Fruit fly (Drosophila melanogaster) whole organism, adult: ENCODE data around the gene Tpi.

Experiments used
- CG11617 ChIP-seq: fragments of 200-800 bp; sonication (Bioruptor generic); optimal IDR thresholded peaks from 2 replicates; lab custom pipeline; 2017; ENCODE audit warnings: mild to moderate bottlenecking, missing biosample characterization, missing genetic modification reagents, missing genetic modification characterization
- CG12768 ChIP-seq: fragments of 200-800 bp; sonication (Bioruptor generic); optimal IDR thresholded peaks from 2 replicates; lab custom pipeline; 2017; ENCODE audit warnings: missing biosample characterization, missing genetic modification characterization, mild to moderate bottlenecking, moderate library complexity, missing genetic modification reagents
- CG14711 ChIP-seq: fragments of 200-800 bp; sonication (Bioruptor generic); optimal IDR thresholded peaks from 2 replicates; lab custom pipeline; 2018; ENCODE audit warnings: missing biosample characterization, mild to moderate bottlenecking, missing genetic modification characterization, moderate library complexity
- CG1620 ChIP-seq: fragments of 200-800 bp; sonication (Bioruptor generic); optimal IDR thresholded peaks from 2 replicates; lab custom pipeline; 2016; ENCODE audit warnings: missing biosample characterization, missing genetic modification characterization
- CG33017 ChIP-seq: fragments of 200-800 bp; sonication (Bioruptor generic); optimal IDR thresholded peaks from 2 replicates; lab custom pipeline; 2018; ENCODE audit warnings: missing biosample characterization, mild to moderate bottlenecking, missing genetic modification characterization, moderate library complexity
- CG5204 ChIP-seq: fragments of 200-800 bp; sonication (Bioruptor generic); optimal IDR thresholded peaks from 2 replicates; lab custom pipeline; 2016; ENCODE audit warnings: missing biosample characterization, missing genetic modification characterization
- CG7045 ChIP-seq: fragments of 200-800 bp; sonication (Bioruptor generic); optimal IDR thresholded peaks from 2 replicates; lab custom pipeline; 2017; ENCODE audit warnings: missing biosample characterization, mild to moderate bottlenecking, missing genetic modification characterization
- CG7101 ChIP-seq: fragments of 200-800 bp; sonication (Bioruptor generic); optimal IDR thresholded peaks from 2 replicates; lab custom pipeline; 2018; ENCODE audit warnings: missing biosample characterization, mild to moderate bottlenecking, missing genetic modification characterization, moderate library complexity
- Clk ChIP-seq: fragments of 200-800 bp; sonication (Bioruptor generic); optimal IDR thresholded peaks from 2 replicates; lab custom pipeline; 2017; ENCODE audit warnings: missing biosample characterization, missing genetic modification characterization
- Crg-1 ChIP-seq: fragments of 200-800 bp; sonication (Bioruptor generic); optimal IDR thresholded peaks from 2 replicates; lab custom pipeline; 2016; ENCODE audit warnings: missing biosample characterization, missing genetic modification characterization
- Hr96 ChIP-seq: fragments of 200-800 bp; sonication (Bioruptor generic); optimal IDR thresholded peaks from 2 replicates; lab custom pipeline; 2016; ENCODE audit warnings: missing biosample characterization, missing genetic modification characterization
- Mnt ChIP-seq: fragments of 200-800 bp; sonication (Bioruptor generic); optimal IDR thresholded peaks from 2 replicates; lab custom pipeline; 2016; ENCODE audit warnings: missing biosample characterization, mild to moderate bottlenecking, missing genetic modification characterization
- bab1 ChIP-seq: fragments of 200-800 bp; sonication (Bioruptor generic); optimal IDR thresholded peaks from 3 replicates; lab custom pipeline; 2019; ENCODE audit warnings: missing biosample characterization, mild to moderate bottlenecking, missing genetic modification characterization, moderate library complexity
- cic ChIP-seq: fragments of 200-800 bp; sonication (Bioruptor generic); optimal IDR thresholded peaks from 2 replicates; lab custom pipeline; 2017; ENCODE audit warnings: missing biosample characterization, mild to moderate bottlenecking, missing genetic modification characterization, moderate library complexity
- cnc ChIP-seq, 2 experiments: fragments of >200 bp; optimal IDR thresholded peaks; 2 replicates each; lab custom pipeline; 2017
- kay ChIP-seq: fragments of 200-800 bp; sonication (Bioruptor generic); peaks from one replicate; lab custom pipeline; 2016; ENCODE audit warnings: missing biosample characterization, missing genetic modification characterization, borderline replicate concordance
- ovo ChIP-seq: fragments of 200-800 bp; sonication (Bioruptor generic); optimal IDR thresholded peaks from 2 replicates; lab custom pipeline; 2016; ENCODE audit warnings: missing biosample characterization, missing genetic modification characterization
- pad ChIP-seq: fragments of 200-800 bp; sonication (Bioruptor generic); optimal IDR thresholded peaks from 3 replicates; lab custom pipeline; 2017; ENCODE audit warnings: missing biosample characterization, missing genetic modification characterization, mild to moderate bottlenecking, moderate library complexity, missing genetic modification reagents
- tj ChIP-seq: fragments of 200-800 bp; sonication (Bioruptor generic); optimal IDR thresholded peaks from 3 replicates; lab custom pipeline; 2017; ENCODE audit warnings: missing biosample characterization, mild to moderate bottlenecking, missing genetic modification characterization, moderate library complexity
- toe ChIP-seq: fragments of 200-800 bp; sonication (Bioruptor generic); optimal IDR thresholded peaks from 2 replicates; lab custom pipeline; 2016; ENCODE audit warnings: missing biosample characterization, missing genetic modification characterization

Gene Tpi

DNA sequence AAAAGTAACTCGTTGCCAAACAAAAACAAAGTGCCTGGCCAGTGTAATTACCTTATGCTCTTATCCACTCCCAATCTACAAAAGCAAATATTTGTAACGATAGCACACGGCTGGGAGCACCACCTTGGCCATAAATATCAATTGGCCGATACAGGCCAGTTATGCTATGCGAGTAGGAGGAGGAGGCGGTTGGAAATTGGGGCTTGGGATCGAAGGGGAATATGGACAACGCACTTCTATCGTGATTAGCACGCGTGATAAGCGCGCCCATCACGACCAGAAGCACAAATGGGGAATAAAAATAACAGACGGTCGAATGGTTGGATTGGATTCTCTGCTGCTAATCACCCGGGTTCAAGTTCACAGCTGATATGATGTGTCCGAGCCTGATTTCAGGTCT lies 27.8 kb downstream of the Tpi start:
- no peak for TF ChIP-seq CG7101
- TF ChIP-seq kay (GFP tag; lab: Kevin White, UChicago) = no peak
- TF ChIP-seq cic (GFP tag; lab: Kevin White, UChicago) = peak; percentile 21

DNA sequence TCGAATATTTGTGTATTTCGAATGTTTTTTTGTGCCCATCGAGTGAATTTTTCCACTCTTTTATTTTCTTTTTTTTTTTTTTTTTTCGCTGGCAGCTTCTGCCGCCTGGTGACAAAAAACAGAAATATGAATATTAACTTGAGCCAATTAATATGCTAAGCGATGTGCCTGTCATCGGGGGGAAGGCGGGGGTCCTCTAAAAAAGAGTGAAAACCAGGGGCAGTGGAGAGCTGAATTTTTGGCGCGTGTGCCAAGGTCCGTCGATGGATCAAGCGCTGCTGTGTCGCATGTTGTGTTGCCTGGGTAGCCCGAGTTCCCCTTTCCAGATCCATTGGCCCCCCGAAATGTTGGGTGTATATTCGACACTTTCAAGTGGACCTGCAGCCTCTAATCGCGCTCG lies 28.6 kb downstream of the Tpi start:
- TF ChIP-seq CG33017 (tag; lab: Kevin White, UChicago) = no peak

DNA sequence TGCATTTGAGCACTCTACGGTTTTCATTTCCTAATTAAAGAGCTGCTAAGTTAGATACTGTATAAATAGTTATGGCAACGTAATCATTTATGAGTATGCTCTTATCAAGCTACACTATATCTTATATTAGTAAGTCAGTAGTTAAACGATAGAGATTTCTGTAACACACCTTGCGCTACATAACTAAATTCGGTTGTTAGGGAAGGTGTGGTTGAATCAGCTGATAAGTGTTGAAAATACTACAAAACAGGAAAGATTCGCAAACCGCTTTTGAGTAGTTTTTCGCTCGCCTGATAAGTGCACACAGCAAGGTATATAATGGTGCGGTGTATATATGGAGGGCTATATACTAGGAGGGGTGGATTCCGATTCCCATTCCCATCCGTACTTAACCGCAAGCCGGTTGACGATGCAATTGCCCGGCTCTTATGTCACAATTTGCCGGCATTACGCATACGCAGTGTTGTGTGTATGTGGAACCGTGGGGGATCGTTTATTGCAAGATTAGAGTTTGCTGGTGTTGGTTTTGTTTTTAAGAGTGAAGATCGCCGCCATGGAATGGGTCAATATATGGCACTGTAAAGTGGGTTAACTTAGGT lies 29.4 kb downstream of the Tpi start:
- peak; percentile 95 for TF ChIP-seq cic (GFP tag; lab: Kevin White, UChicago)
- TF ChIP-seq CG11617 (GFP tag; lab: Kevin White, UChicago) = peak; percentile 37
- TF ChIP-seq CG33017 (tag; lab: Kevin White, UChicago) = peak; percentile 24
- no peak for TF ChIP-seq CG7101
- TF ChIP-seq CG5204 (GFP tag; lab: Kevin White, UChicago) = no peak
- TF ChIP-seq bab1 (GFP tag; lab: Kevin White, UChicago) = no peak
- no peak for TF ChIP-seq CG14711
- peak; percentile 13 for TF ChIP-seq CG7045 (GFP tag; lab: Kevin White, UChicago)
- no peak for TF ChIP-seq CG1620 (GFP tag; lab: Kevin White, UChicago)
- peak; percentile 44 for TF ChIP-seq CG12768 (GFP tag; lab: Kevin White, UChicago)
- TF ChIP-seq cnc (optimal IDR thresholded peaks at IDR 0.05; lab: Kevin White, UChicago) = no peak
- TF ChIP-seq Clk (GFP tag; lab: Kevin White, UChicago) = no peak
- peak; percentile 64 for TF ChIP-seq tj (GFP tag; lab: Kevin White, UChicago)
- peak; percentile 6 for TF ChIP-seq Crg-1 (GFP tag; lab: Kevin White, UChicago)
- TF ChIP-seq ovo (GFP tag; lab: Kevin White, UChicago) = no peak
- peak; percentile 96 for TF ChIP-seq kay (GFP tag; lab: Kevin White, UChicago)
- TF ChIP-seq toe = no peak
- no peak for TF ChIP-seq pad (GFP tag; lab: Kevin White, UChicago)
- TF ChIP-seq Hr96 (GFP tag; lab: Kevin White, UChicago) = no peak
- peak; percentile 43 for TF ChIP-seq Mnt

DNA sequence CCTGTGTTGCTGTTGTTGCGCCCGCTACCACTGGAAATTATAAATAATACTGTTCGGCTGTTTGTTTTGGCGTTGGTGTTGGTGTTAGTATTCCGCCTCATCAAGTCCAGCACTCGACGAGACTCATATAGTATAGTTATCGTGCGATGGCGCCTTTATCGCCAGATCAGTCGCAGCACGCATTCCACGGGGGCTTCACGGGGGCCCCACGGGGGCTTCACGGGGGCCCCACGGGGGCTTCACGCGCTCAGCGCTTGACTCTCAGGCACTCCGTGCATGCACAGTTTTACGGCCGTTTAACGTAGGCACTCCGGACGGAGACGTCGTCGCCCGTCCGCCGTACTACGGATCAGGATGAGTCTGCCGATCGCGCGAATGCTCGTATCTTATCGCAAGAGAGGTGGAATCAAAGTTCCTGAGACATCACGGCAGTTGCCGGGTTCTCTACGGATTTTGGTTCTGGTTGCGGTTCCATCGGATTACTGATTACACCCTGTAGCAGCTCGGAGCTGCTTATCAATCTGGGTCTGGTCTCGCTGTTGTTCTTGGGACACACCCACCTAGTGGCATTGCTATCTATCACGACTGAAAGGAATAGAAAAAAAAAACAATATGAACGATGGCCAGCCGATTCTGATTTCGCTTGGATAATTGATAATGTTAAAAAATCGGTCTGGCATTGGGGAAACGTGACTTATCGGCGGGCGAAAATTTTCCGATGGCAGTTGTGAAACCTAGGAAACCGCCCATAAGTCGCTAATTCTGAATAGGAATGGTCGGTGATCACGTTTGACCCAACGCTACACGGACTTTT lies 31.4 kb downstream of the Tpi start:
- TF ChIP-seq toe (no peak), Crg-1 (GFP tag; lab: Kevin White, UChicago) (no peak), Mnt (peak; percentile 39), tj (GFP tag; lab: Kevin White, UChicago) (no peak), CG12768 (GFP tag; lab: Kevin White, UChicago) (peak; percentile 54), CG7101 (peak; percentile 6), CG11617 (GFP tag; lab: Kevin White, UChicago) (peak; percentile 26), CG7045 (GFP tag; lab: Kevin White, UChicago) (peak; percentile 43), cic (GFP tag; lab: Kevin White, UChicago) (peak; percentile 97), CG33017 (tag; lab: Kevin White, UChicago) (peak; percentile 20), kay (GFP tag; lab: Kevin White, UChicago) (peak; percentile 87), Hr96 (GFP tag; lab: Kevin White, UChicago) (peak; percentile 16), CG14711 (no peak), Clk (GFP tag; lab: Kevin White, UChicago) (peak; percentile 47), CG1620 (GFP tag; lab: Kevin White, UChicago) (no peak), ovo (GFP tag; lab: Kevin White, UChicago) (no peak), CG5204 (GFP tag; lab: Kevin White, UChicago) (no peak), bab1 (GFP tag; lab: Kevin White, UChicago) (no peak)

DNA sequence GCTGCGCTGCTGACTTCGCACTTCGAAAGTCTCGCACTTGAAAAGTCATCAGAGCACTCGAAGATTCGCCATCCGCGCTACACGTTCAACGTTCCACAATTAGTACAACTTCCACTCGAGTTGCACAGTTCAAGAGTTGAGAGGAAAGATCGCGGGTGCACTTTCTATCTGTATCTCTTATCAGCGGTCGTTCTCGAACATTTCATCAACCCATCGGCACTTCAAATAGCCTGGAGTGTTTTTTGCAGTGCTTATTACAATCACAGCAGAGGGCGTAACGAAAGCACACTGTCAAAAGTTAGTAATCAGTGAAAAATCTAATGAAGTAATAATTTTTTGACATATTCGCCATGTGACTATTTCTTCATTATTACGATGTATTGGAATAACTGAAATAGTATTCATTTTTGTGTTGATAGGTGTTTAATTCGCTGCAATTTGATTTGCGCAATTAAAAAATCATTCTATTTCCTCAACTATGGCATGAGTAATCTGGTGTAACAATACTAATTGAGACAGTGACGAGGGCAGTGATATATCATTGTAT lies 32.9 kb downstream of the Tpi start:
- TF ChIP-seq cnc (optimal IDR thresholded peaks at IDR 0.05; lab: Kevin White, UChicago) = no peak
- TF ChIP-seq ovo (GFP tag; lab: Kevin White, UChicago) = no peak
- peak; percentile 47 for TF ChIP-seq CG7101
- no peak for TF ChIP-seq Clk (GFP tag; lab: Kevin White, UChicago)
- TF ChIP-seq bab1 (GFP tag; lab: Kevin White, UChicago) = peak; percentile 50
- TF ChIP-seq cic (GFP tag; lab: Kevin White, UChicago) = no peak
- no peak for TF ChIP-seq CG1620 (GFP tag; lab: Kevin White, UChicago)
- TF ChIP-seq pad (GFP tag; lab: Kevin White, UChicago) = no peak
- TF ChIP-seq Hr96 (GFP tag; lab: Kevin White, UChicago) = no peak
- no peak for TF ChIP-seq toe
- no peak for TF ChIP-seq Crg-1 (GFP tag; lab: Kevin White, UChicago)
- no peak for TF ChIP-seq CG14711
- TF ChIP-seq CG7045 (GFP tag; lab: Kevin White, UChicago) = no peak
- no peak for TF ChIP-seq CG11617 (GFP tag; lab: Kevin White, UChicago)
- peak; percentile 36 for TF ChIP-seq CG5204 (GFP tag; lab: Kevin White, UChicago)
- no peak for TF ChIP-seq CG12768 (GFP tag; lab: Kevin White, UChicago)
- TF ChIP-seq kay (GFP tag; lab: Kevin White, UChicago) = peak; percentile 92
- peak; percentile 26 for TF ChIP-seq tj (GFP tag; lab: Kevin White, UChicago)
- TF ChIP-seq Mnt = no peak
- peak; percentile 78 for TF ChIP-seq CG33017 (tag; lab: Kevin White, UChicago)
